Worm (Caenorhabditis elegans): ENCODE measurements around the gene lido-7.

- TF ChIP-seq nhr-76 (tag; optimal IDR thresholded peaks at IDR 0.05) (no peak), snpc-4 (tag; optimal IDR thresholded peaks at IDR 0.05) (no peak), unc-120 (tag; optimal IDR thresholded peaks at IDR 0.05; ENCODE audit: poor library complexity, severe bottlenecking) (no peak), unc-62 (GFP tag; optimal IDR thresholded peaks at IDR 0.05) (no peak), lsy-2 (tag; optimal IDR thresholded peaks at IDR 0.05) (no peak)
Measured at ce11 chrII:2940747-2941146, 47.4 kb upstream of the lido-7 start, which contains the start of gene irld-66.

Measured in whole organism, mixed stage, embryonic.